Worm (Caenorhabditis elegans): Measurements from ENCODE around the gene F54C9.9.

The F54C9.9 gene

ce11 chrII:8573044-8573443 lies 4.8 kb upstream of the F54C9.9 start, which contains the start of gene F54C9.7:
F54C9.7 (plus strand) TSS chrII:8573344.
- TF ChIP-seq unc-42 (tag; optimal IDR thresholded peaks at IDR 0.05): no peak
- TF ChIP-seq fkh-10 (GFP tag; optimal IDR thresholded peaks at IDR 0.05): no peak
- TF ChIP-seq ceh-24 (tag; optimal IDR thresholded peaks at IDR 0.05): no peak
- TF ChIP-seq sox-4 (tag; optimal IDR thresholded peaks at IDR 0.05): no peak
- no peak for TF ChIP-seq T23F11.4 (GFP tag; optimal IDR thresholded peaks at IDR 0.05)
- no peak for TF ChIP-seq ama-1 (optimal IDR thresholded peaks at IDR 0.05)
- no peak for TF ChIP-seq sdc-2 (tag; optimal IDR thresholded peaks at IDR 0.05)
- no peak for TF ChIP-seq che-1 (tag; optimal IDR thresholded peaks at IDR 0.05)
- TF ChIP-seq pax-1 (tag; optimal IDR thresholded peaks at IDR 0.05): no peak
- no peak for TF ChIP-seq nhr-11 (tag; optimal IDR thresholded peaks at IDR 0.05)
- no peak for TF ChIP-seq ttx-3 (tag; optimal IDR thresholded peaks at IDR 0.05)
- no peak for TF ChIP-seq Y22D7AL.16 (tag; optimal IDR thresholded peaks at IDR 0.05)
- TF ChIP-seq ahr-1 (tag; optimal IDR thresholded peaks at IDR 0.05): no peak
- TF ChIP-seq tbx-7 (tag; optimal IDR thresholded peaks at IDR 0.05): no peak
- no peak for TF ChIP-seq pag-3 (tag; optimal IDR thresholded peaks at IDR 0.05; ENCODE audit: borderline replicate concordance)
- no peak for TF ChIP-seq zip-5 (tag; optimal IDR thresholded peaks at IDR 0.05)

DNA sequence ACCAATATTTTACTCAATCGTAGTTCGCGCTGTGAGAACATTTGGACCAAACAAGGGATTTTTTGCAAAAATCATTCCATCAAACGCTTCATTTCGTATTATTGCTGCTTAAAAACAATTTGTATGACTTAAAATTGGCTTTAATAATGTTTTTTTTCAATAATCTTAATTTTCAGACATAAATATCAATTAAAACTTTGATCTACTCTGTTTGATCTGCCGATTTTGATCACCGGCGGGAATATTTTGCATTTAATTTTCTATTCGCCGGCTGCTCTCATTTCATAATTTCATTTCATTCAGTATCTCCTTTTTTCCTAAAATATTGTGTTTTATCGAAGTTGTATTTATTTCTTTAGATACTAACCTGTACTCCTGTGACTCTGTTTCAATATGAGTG lies 2.7 kb upstream of the F54C9.9 start, which contains the start of gene puf-5:
TSS of gene puf-5 (plus strand) at position 358 of the 400 bp plus-strand sequence.
- TF ChIP-seq tbx-2 (tag; optimal IDR thresholded peaks at IDR 0.05) (no peak), ttx-3 (tag; optimal IDR thresholded peaks at IDR 0.05) (no peak), unc-55 (GFP tag; optimal IDR thresholded peaks at IDR 0.05) (no peak), K09A11.1 (tag; optimal IDR thresholded peaks at IDR 0.05; ENCODE audit: insufficient read depth) (no peak), rnt-1 (tag; optimal IDR thresholded peaks at IDR 0.05) (no peak), hlh-13 (GFP tag; optimal IDR thresholded peaks at IDR 0.05) (no peak), T23F11.4 (GFP tag; optimal IDR thresholded peaks at IDR 0.05) (no peak), pros-1 (tag; optimal IDR thresholded peaks at IDR 0.05) (no peak)

DNA sequence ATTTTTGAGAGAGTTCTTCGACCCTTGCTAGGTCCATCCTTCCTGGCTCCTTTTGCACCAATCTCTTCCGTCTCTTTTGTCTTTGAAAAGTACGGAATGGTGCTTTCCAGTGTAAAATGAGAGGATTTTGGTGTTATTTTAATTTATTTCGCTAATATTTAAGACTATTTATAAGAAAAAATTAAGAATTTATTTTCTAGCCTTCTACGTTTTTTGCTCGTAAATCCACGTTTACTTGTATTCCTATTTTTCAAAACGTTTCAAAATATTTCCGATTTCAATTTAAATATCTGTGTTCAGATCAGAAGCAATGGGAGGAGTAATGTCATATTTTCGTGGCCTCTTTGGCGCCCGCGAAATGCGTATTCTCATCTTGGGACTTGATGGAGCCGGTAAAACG lies 3.9 kb downstream of the F54C9.9 start, which contains the start of gene arl-1:
TSS of gene arl-1 (plus strand) at position 301 of the 400 bp plus-strand sequence.
- TF ChIP-seq C08G9.2 (tag; optimal IDR thresholded peaks at IDR 0.05) (no peak), unc-42 (tag; optimal IDR thresholded peaks at IDR 0.05) (no peak), rnt-1 (tag; optimal IDR thresholded peaks at IDR 0.05) (no peak), sdc-2 (tag; optimal IDR thresholded peaks at IDR 0.05) (no peak), zip-5 (tag; optimal IDR thresholded peaks at IDR 0.05) (no peak), ceh-19 (GFP tag; optimal IDR thresholded peaks at IDR 0.05) (no peak), ahr-1 (tag; optimal IDR thresholded peaks at IDR 0.05) (no peak), tbx-2 (tag; optimal IDR thresholded peaks at IDR 0.05) (no peak), che-1 (tag; optimal IDR thresholded peaks at IDR 0.05) (no peak), unc-55 (GFP tag; optimal IDR thresholded peaks at IDR 0.05) (no peak), K02D7.2 (tag; optimal IDR thresholded peaks at IDR 0.05) (no peak), hlh-6 (tag; optimal IDR thresholded peaks at IDR 0.05) (no peak)

DNA sequence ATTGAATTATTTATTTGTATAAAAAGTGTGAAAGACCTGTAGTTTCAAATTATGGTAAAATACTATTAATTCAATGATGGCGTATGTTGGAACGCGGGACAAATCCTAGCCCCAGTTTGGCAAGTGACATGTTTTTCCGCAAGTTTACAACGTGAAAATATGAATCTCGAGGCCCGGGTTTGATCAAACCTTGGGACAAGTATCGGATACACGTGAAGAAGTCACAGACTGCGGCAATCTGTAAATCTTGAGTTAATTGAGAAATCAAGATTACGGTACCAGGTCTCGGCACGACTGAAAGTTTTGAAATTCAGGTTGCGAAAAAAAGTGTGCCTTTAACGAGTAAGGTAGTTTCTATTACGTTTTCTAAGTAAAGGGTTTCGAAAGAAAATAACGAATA lies 5.2 kb downstream of the F54C9.9 start:
- no peak for TF ChIP-seq pha-2 (tag; optimal IDR thresholded peaks at IDR 0.05)
- no peak for TF ChIP-seq pros-1 (tag; optimal IDR thresholded peaks at IDR 0.05)
- no peak for TF ChIP-seq dve-1 (tag; optimal IDR thresholded peaks at IDR 0.05)
- peak; percentile 33 for TF ChIP-seq ama-1 (optimal IDR thresholded peaks at IDR 0.05)
- TF ChIP-seq ceh-9 (tag; optimal IDR thresholded peaks at IDR 0.05): no peak
- no peak for TF ChIP-seq sdc-2 (tag; optimal IDR thresholded peaks at IDR 0.05)

- TF ChIP-seq hlh-8 (tag; optimal IDR thresholded peaks at IDR 0.05) (no peak), ceh-9 (tag; optimal IDR thresholded peaks at IDR 0.05) (no peak)
Observed at ce11 chrII:8585036-8585627, 7.3 kb downstream of the F54C9.9 start, which contains the start of gene F54C9.11. F54C9.11 (minus strand) TSS chrII:8585086.

ce11 chrII:8585921-8586320 lies 8.1 kb downstream of the F54C9.9 start:
- TF ChIP-seq dmd-4 (tag; optimal IDR thresholded peaks at IDR 0.05; ENCODE audit: borderline replicate concordance): no peak
- TF ChIP-seq madf-2 (tag; optimal IDR thresholded peaks at IDR 0.05): no peak
- no peak for TF ChIP-seq K09A11.1 (tag; optimal IDR thresholded peaks at IDR 0.05; ENCODE audit: insufficient read depth)
- no peak for TF ChIP-seq mec-3 (tag; optimal IDR thresholded peaks at IDR 0.05; ENCODE audit: borderline replicate concordance)
- no peak for TF ChIP-seq rnt-1 (tag; optimal IDR thresholded peaks at IDR 0.05)
- no peak for TF ChIP-seq ttx-3 (tag; optimal IDR thresholded peaks at IDR 0.05)
- TF ChIP-seq dve-1 (tag; optimal IDR thresholded peaks at IDR 0.05): no peak
- no peak for TF ChIP-seq C08G9.2 (tag; optimal IDR thresholded peaks at IDR 0.05)
- no peak for TF ChIP-seq eyg-1 (tag; optimal IDR thresholded peaks at IDR 0.05)
- TF ChIP-seq lim-6 (tag; optimal IDR thresholded peaks at IDR 0.05): no peak
- no peak for TF ChIP-seq ceh-45 (GFP tag; IDR thresholded peaks at IDR 0.05)
- TF ChIP-seq ztf-16 (tag; optimal IDR thresholded peaks at IDR 0.05): no peak
- no peak for TF ChIP-seq ama-1 (optimal IDR thresholded peaks at IDR 0.05)
- TF ChIP-seq lin-11 (tag; optimal IDR thresholded peaks at IDR 0.05): no peak
- TF ChIP-seq pha-2 (tag; optimal IDR thresholded peaks at IDR 0.05): no peak

Measured in whole organism, late embryonic.